Fruit fly (Drosophila melanogaster): ENCODE data around the gene CG33783.

CG33783 gene

dm6 chr3R:10086683-10087082 lies 20.1 kb downstream of the CG33783 start:
- TF ChIP-seq Abd-B (GFP tag; optimal IDR thresholded peaks at IDR 0.05) (no peak), aop (GFP tag; IDR thresholded peaks at IDR 0.05) (no peak), phol (tag; optimal IDR thresholded peaks at IDR 0.05) (peak; percentile 11), Dp (GFP tag; optimal IDR thresholded peaks at IDR 0.05) (no peak), h (optimal IDR thresholded peaks at IDR 0.05) (no peak), Ets97D (GFP tag; optimal IDR thresholded peaks at IDR 0.05) (no peak), gce (GFP tag; IDR thresholded peaks at IDR 0.05) (no peak), Sox100B (GFP tag; optimal IDR thresholded peaks at IDR 0.05) (peak; percentile 11), CG5953 (GFP tag; IDR thresholded peaks at IDR 0.05) (peak; percentile 27; the same call in 1 of the 2 replicates), CG9437 (GFP tag; optimal IDR thresholded peaks at IDR 0.05) (peak; percentile 28), emc (GFP tag; optimal IDR thresholded peaks at IDR 0.05) (no peak), CG18262 (tag; optimal IDR thresholded peaks at IDR 0.05) (peak; percentile 12), fru (optimal IDR thresholded peaks at IDR 0.05) (no peak), CG11723 (GFP tag; optimal IDR thresholded peaks at IDR 0.05) (no peak), B-H1 (GFP tag; IDR thresholded peaks at IDR 0.05) (no peak), CG17612 (GFP tag; IDR thresholded peaks at IDR 0.05) (no peak), Sox102F (GFP tag; optimal IDR thresholded peaks at IDR 0.05) (peak; percentile 40), dmrt99B (tag; optimal IDR thresholded peaks at IDR 0.05) (peak; percentile 35), eve (GFP tag; optimal IDR thresholded peaks at IDR 0.05) (peak in 1 of 2 experiments; percentile 28), slp2 (GFP tag; optimal IDR thresholded peaks at IDR 0.05) (no peak), usp (GFP tag; optimal IDR thresholded peaks at IDR 0.05) (no peak), CG4854 (GFP tag; optimal IDR thresholded peaks at IDR 0.05) (no peak), maf-S (GFP tag; optimal IDR thresholded peaks at IDR 0.05) (no peak), sd (tag; optimal IDR thresholded peaks at IDR 0.05) (peak; percentile 73), CG9932 (GFP tag; IDR thresholded peaks at IDR 0.05) (no peak), Opbp (GFP tag; IDR thresholded peaks at IDR 0.05; ENCODE audit: partially characterized antibody) (no peak), CG17361 (GFP tag; IDR thresholded peaks at IDR 0.05) (peak; percentile 49; the same call in 2 of the 3 replicates), Nf-YB (GFP tag; optimal IDR thresholded peaks at IDR 0.05) (no peak), CG11504 (tag; optimal IDR thresholded peaks at IDR 0.05) (peak; percentile 22), YL-1 (GFP tag; optimal IDR thresholded peaks at IDR 0.05) (no peak), gem (tag; optimal IDR thresholded peaks at IDR 0.05) (peak; percentile 31), BtbVII (GFP tag; optimal IDR thresholded peaks at IDR 0.05) (no peak), sens (GFP tag) (peak; percentile 73)

DNA sequence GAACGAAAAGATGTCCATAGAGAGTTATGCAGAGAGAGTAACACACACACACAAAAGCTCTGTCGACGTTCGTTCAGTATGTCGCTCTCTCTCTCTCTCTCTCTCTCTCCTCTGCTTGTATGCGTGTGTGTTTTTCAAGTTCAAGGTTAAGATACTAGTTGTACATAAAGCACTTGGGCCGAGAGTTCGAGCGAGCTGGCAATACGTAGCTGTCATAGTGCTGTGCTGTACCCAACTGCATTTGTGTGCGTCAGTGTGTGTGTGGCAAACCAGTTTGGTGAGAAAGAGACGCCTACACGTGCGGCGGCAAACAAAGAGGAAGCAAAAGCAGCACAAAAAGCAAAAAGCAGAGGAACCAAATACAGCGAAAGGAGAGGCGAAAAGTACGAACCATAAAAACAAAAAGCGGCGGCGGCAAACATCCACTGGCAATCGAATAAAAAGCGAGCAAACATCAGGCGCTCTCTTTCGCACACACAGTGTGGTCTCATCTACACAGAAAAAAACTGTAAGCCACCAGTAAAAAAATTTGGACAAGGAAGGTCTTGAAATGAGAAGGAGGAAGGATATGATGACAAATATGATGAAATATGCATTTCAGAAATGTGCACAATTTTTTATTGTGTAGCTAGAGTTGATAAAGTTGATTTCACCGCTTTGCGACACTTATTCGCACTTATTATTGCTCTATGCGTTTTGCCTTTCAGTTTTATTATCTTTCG lies 20.8 kb downstream of the CG33783 start:
- TF ChIP-seq Ets65A (GFP tag) (peak; percentile 96), slbo (GFP tag; IDR thresholded peaks at IDR 0.05) (peak; percentile 88), CG32767 (GFP tag; IDR thresholded peaks at IDR 0.05) (no peak; the same call in 1 of the 2 replicates), HmgZ (tag; optimal IDR thresholded peaks at IDR 0.05) (no peak), Awh (GFP tag; IDR thresholded peaks at IDR 0.05) (peak; percentile 36; the same call in 1 of the 2 replicates), mam (GFP tag; optimal IDR thresholded peaks at IDR 0.05) (peak; percentile 78), CG4424 (GFP tag; optimal IDR thresholded peaks at IDR 0.05) (peak; percentile 46), fd3F (GFP tag; optimal IDR thresholded peaks at IDR 0.05) (no peak), CG17912 (GFP tag; optimal IDR thresholded peaks at IDR 0.05) (no peak), dpn (GFP tag; optimal IDR thresholded peaks at IDR 0.05) (peak; percentile 71 to 82), slp2 (GFP tag; optimal IDR thresholded peaks at IDR 0.05) (peak; percentile 76), dmrt11E (tag; optimal IDR thresholded peaks at IDR 0.05) (peak; percentile 19), CG33557 (GFP tag; optimal IDR thresholded peaks at IDR 0.05) (no peak), CG6813 (GFP tag; optimal IDR thresholded peaks at IDR 0.05) (no peak), onecut (GFP tag; IDR thresholded peaks at IDR 0.05) (no peak), CG13424 (tag; optimal IDR thresholded peaks at IDR 0.05) (peak; percentile 22), Dek (tag; optimal IDR thresholded peaks at IDR 0.05) (peak; percentile 59), CG8388 (GFP tag; optimal IDR thresholded peaks at IDR 0.05) (peak; percentile 37), inv (GFP tag; IDR thresholded peaks at IDR 0.05; ENCODE audit: partially characterized antibody) (no peak), fd96Cb (tag; optimal IDR thresholded peaks at IDR 0.05) (peak; percentile 43)
